Worm (Caenorhabditis elegans) whole organism, L4 larva: ENCODE data around the gene H35N09.1.

Experiments used
- F49E8.2 ChIP-seq: sonication (generic microtip); optimal IDR thresholded peaks from 2 replicates; lab custom pipeline; 2016; ENCODE audit warnings: missing compliant biosample characterization, mild to moderate bottlenecking, missing genetic modification characterization, borderline replicate concordance
- T26A8.4 ChIP-seq: fragments of 200-800 bp; sonication (Bioruptor generic); IDR thresholded peaks from 2 replicates; pipeline ENCODE4 v1.3.6; 2022; ENCODE audit warnings: missing genetic modification characterization, missing compliant biosample characterization
- fos-1 ChIP-seq: fragments of 150-350 bp; optimal IDR thresholded peaks from 2 replicates; lab custom pipeline; 2014; ENCODE audit warnings: missing biosample characterization, missing genetic modification characterization
- mdl-1 ChIP-seq, 2 experiments: fragments of 150-350 bp in 1 of 2; sonication (generic microtip) in 1 of 2; optimal IDR thresholded peaks; 2 replicates each; lab custom pipeline; 2014 to 2017; ENCODE audit warnings: missing biosample characterization in 2 of 2, missing genetic modification characterization in 2 of 2
- nhr-237 ChIP-seq: sonication (generic microtip); optimal IDR thresholded peaks from 2 replicates; lab custom pipeline; 2017; ENCODE audit warnings: missing biosample characterization, missing genetic modification characterization
- skn-1 ChIP-seq: fragments of 150-350 bp; optimal IDR thresholded peaks from 2 replicates; lab custom pipeline; 2014; ENCODE audit warnings: missing biosample characterization, missing genetic modification characterization

DNA sequence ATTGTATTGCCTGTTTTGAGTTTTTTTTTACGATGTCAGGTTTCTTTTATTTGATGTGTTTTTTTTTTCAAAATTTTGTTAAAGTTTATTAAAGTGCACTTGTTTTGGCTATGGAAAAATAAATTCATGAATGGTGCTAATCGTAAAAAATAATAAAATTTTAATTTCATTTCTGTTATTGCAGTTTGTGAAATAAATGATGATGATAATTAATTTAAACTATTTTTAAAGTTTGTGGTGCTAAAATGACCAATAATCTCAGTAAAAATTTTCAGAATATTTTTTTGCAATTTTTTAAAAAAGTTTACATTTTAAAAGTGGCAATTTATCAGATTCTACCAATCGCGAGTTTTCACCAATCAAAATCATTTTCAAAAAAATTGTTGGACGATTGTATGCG lies 38.7 kb downstream of the H35N09.1 start, which contains the start of gene stg-2:
- TF ChIP-seq T26A8.4, result no peak
- TF ChIP-seq skn-1, result no peak
- no peak for TF ChIP-seq mdl-1 (tag; optimal IDR thresholded peaks at IDR 0.05; lab: Kevin White, UChicago)
- TF ChIP-seq F49E8.2, result no peak
- no peak for TF ChIP-seq fos-1 (tag; lab: Kevin White, UChicago)
- no peak for TF ChIP-seq nhr-237
